Worm (Caenorhabditis elegans) whole organism, mixed stage, embryonic: ENCODE data around the gene K09B11.4.

Experiments
- elt-3 ChIP-seq: fragments of 150-350 bp; optimal IDR thresholded peaks from 2 replicates; lab custom pipeline; 2014; ENCODE audit warnings: missing biosample characterization, missing genetic modification characterization
- nhr-12 ChIP-seq: fragments of 150-350 bp; optimal IDR thresholded peaks from 2 replicates; lab custom pipeline; 2014; ENCODE audit warnings: missing biosample characterization, missing genetic modification characterization
- sem-2 ChIP-seq: fragments of 200-800 bp; sonication (Bioruptor generic); optimal IDR thresholded peaks from 2 replicates; lab custom pipeline; 2018; ENCODE audit warnings: mild to moderate bottlenecking, missing genetic modification characterization, missing compliant biosample characterization

- TF ChIP-seq sem-2 (no peak), elt-3 (tag; lab: Kevin White, UChicago) (no peak), nhr-12 (tag; lab: Kevin White, UChicago) (no peak)
Observed at ce11 chrIV:13412845-13413383, 16.4 kb upstream of the K09B11.4 start, which contains the start of gene gcl-1.
